Fruit fly (Drosophila melanogaster) whole organism, pupa: ENCODE data around the gene CG31287.
A peak's percentile ranks its signal among the peaks of the same experiment; 100 is the strongest.

Source experiments
- CG10348 ChIP-seq: fragments of 200-800 bp; sonication (Bioruptor generic); IDR thresholded peaks from 2 replicates; pipeline ENCODE4 v1.3.6; 2022; ENCODE audit warnings: missing biosample characterization, missing genetic modification characterization
- CG12605 ChIP-seq: fragments of 200-800 bp; sonication (Bioruptor generic); IDR thresholded peaks from 2 replicates; pipeline ENCODE4 v1.3.6; 2022; ENCODE audit warnings: missing biosample characterization, missing genetic modification characterization
- CG13204 ChIP-seq: fragments of 200-800 bp; sonication (Bioruptor generic); optimal IDR thresholded peaks from 2 replicates; lab custom pipeline; 2018; ENCODE audit warnings: missing biosample characterization, mild to moderate bottlenecking, missing genetic modification characterization, moderate library complexity
- CG14655 ChIP-seq: fragments of 200-800 bp; sonication (Bioruptor generic); optimal IDR thresholded peaks from 3 replicates; lab custom pipeline; 2017; ENCODE audit warnings: mild to moderate bottlenecking, missing biosample characterization, missing genetic modification reagents, missing genetic modification characterization
- CG15710 ChIP-seq: fragments of 200-800 bp; sonication (Bioruptor generic); optimal IDR thresholded peaks from 2 replicates; lab custom pipeline; 2018; ENCODE audit warnings: missing biosample characterization, mild to moderate bottlenecking, missing genetic modification characterization, moderate library complexity
- CG17806 ChIP-seq: fragments of 200-800 bp; sonication (Bioruptor generic); optimal IDR thresholded peaks from 2 replicates; lab custom pipeline; 2018; ENCODE audit warnings: missing biosample characterization, mild to moderate bottlenecking, missing genetic modification characterization, moderate library complexity
- CG32121 ChIP-seq: fragments of 200-800 bp; sonication (Bioruptor generic); IDR thresholded peaks from 2 replicates; pipeline ENCODE4 v1.3.6; 2022; ENCODE audit warnings: missing biosample characterization, missing genetic modification characterization
- CG34367 ChIP-seq: fragments of 200-800 bp; sonication (Bioruptor generic); optimal IDR thresholded peaks from 2 replicates; lab custom pipeline; 2018; ENCODE audit warnings: missing biosample characterization, mild to moderate bottlenecking, missing genetic modification characterization
- CG4496 ChIP-seq: fragments of 200-800 bp; sonication (Bioruptor generic); IDR thresholded peaks from 3 replicates; pipeline ENCODE4 v1.3.6; 2022; ENCODE audit warnings: missing biosample characterization, missing genetic modification characterization
- CG8159 ChIP-seq: fragments of 200-800 bp; sonication (Bioruptor generic); optimal IDR thresholded peaks from 3 replicates; lab custom pipeline; 2018; ENCODE audit warnings: missing biosample characterization, mild to moderate bottlenecking, missing genetic modification characterization, moderate library complexity
- CG8301 ChIP-seq: fragments of 200-800 bp; sonication (Bioruptor generic); optimal IDR thresholded peaks from 2 replicates; lab custom pipeline; 2018; ENCODE audit warnings: missing biosample characterization, mild to moderate bottlenecking, missing genetic modification characterization
- CG9948 ChIP-seq: fragments of 200-800 bp; sonication (Bioruptor generic); optimal IDR thresholded peaks from 2 replicates; lab custom pipeline; 2018; ENCODE audit warnings: missing biosample characterization, mild to moderate bottlenecking, missing genetic modification characterization, moderate library complexity
- EcR ChIP-seq: fragments of 200-800 bp; sonication (Bioruptor generic); optimal IDR thresholded peaks from 3 replicates; lab custom pipeline; 2019; ENCODE audit warnings: missing biosample characterization, missing genetic modification characterization, mild to moderate bottlenecking, moderate library complexity, missing genetic modification reagents
- Ets98B ChIP-seq: fragments of 200-800 bp; sonication (Bioruptor generic); IDR thresholded peaks from 2 replicates; pipeline ENCODE4 v1.3.6; 2022; ENCODE audit warnings: missing biosample characterization, missing genetic modification characterization
- Pif1A ChIP-seq: fragments of 200-800 bp; sonication (Bioruptor generic); optimal IDR thresholded peaks from 3 replicates; lab custom pipeline; 2016; ENCODE audit warnings: missing biosample characterization, missing genetic modification characterization
- Pif1B ChIP-seq: fragments of 200-800 bp; sonication (Bioruptor generic); optimal IDR thresholded peaks from 3 replicates; lab custom pipeline; 2016; ENCODE audit warnings: missing biosample characterization, missing genetic modification characterization
- Snoo ChIP-seq: fragments of 200-800 bp; sonication (Bioruptor generic); optimal IDR thresholded peaks from 3 replicates; lab custom pipeline; 2017; ENCODE audit warnings: missing biosample characterization, mild to moderate bottlenecking, missing genetic modification characterization, inconsistent platforms
- fd96Ca ChIP-seq: fragments of 200-800 bp; sonication (Bioruptor generic); IDR thresholded peaks from 3 replicates; pipeline ENCODE4 v1.3.6; 2022; ENCODE audit warnings: missing biosample characterization, missing genetic modification characterization
- gl ChIP-seq: fragments of 200-800 bp; sonication (Bioruptor generic); optimal IDR thresholded peaks from 2 replicates; lab custom pipeline; 2018; ENCODE audit warnings: missing biosample characterization, mild to moderate bottlenecking, missing genetic modification characterization
- rn ChIP-seq: fragments of 200-800 bp; sonication (Bioruptor generic); IDR thresholded peaks from 2 replicates; pipeline ENCODE4 v1.3.6; 2022; ENCODE audit warnings: missing biosample characterization, missing genetic modification characterization

CG31287 gene

dm6 chr3R:16211883-16212540, 8.8 kb downstream of the CG31287 start:
- TF ChIP-seq EcR (GFP tag; lab: Kevin White, UChicago) = peak; percentile 19
- no peak for TF ChIP-seq CG8301 (tag; lab: Kevin White, UChicago)
- no peak for TF ChIP-seq fd96Ca
- no peak for TF ChIP-seq Snoo (tag; lab: Kevin White, UChicago)
- TF ChIP-seq CG32121 (GFP tag; lab: Robert Waterston, UW) = peak; percentile 22; the same call in 1 of the 2 replicates
- no peak for TF ChIP-seq CG13204 (GFP tag; lab: Kevin White, UChicago)
- no peak for TF ChIP-seq Pif1B (GFP tag; lab: Kevin White, UChicago)
- TF ChIP-seq CG14655 (GFP tag; lab: Kevin White, UChicago) = no peak
- TF ChIP-seq CG10348 = no peak

- TF ChIP-seq Snoo (tag; lab: Kevin White, UChicago) = peak; percentile 2
- no peak for TF ChIP-seq EcR (GFP tag; lab: Kevin White, UChicago)
- peak; percentile 34 for TF ChIP-seq CG8301 (tag; lab: Kevin White, UChicago)
- TF ChIP-seq CG9948 (tag; lab: Kevin White, UChicago) = peak; percentile 41
- TF ChIP-seq CG17806 (tag; lab: Kevin White, UChicago) = peak; percentile 65
- TF ChIP-seq CG4496 (GFP tag; lab: Robert Waterston, UW) = 0 out of 3 replicates have a peak, but pooled peaks have one; percentile 22
- TF ChIP-seq CG13204 (GFP tag; lab: Kevin White, UChicago) = peak; percentile 77
- peak; percentile 22 for TF ChIP-seq CG14655 (GFP tag; lab: Kevin White, UChicago)
- 0 out of 3 replicates have a peak, but pooled peaks have one; percentile 32 for TF ChIP-seq fd96Ca
- TF ChIP-seq CG15710 (tag; lab: Kevin White, UChicago) = peak; percentile 59
- TF ChIP-seq Pif1A (GFP tag; lab: Kevin White, UChicago) = peak; percentile 15
- TF ChIP-seq CG34367 (tag; lab: Kevin White, UChicago) = no peak
- TF ChIP-seq CG32121 (GFP tag; lab: Robert Waterston, UW) = no peak
- peak; percentile 84 for TF ChIP-seq CG8159
Measured at dm6 chr3R:16212859-16213708, 9.9 kb downstream of the CG31287 start.

dm6 chr3R:16213792-16214473, 10.8 kb downstream of the CG31287 start:
- TF ChIP-seq CG4496 (GFP tag; lab: Robert Waterston, UW) (0 out of 3 replicates have a peak, but pooled peaks have one; percentile 27), gl (no peak), CG8159 (peak; percentile 51), CG14655 (GFP tag; lab: Kevin White, UChicago) (peak; percentile 9), CG9948 (tag; lab: Kevin White, UChicago) (no peak), rn (GFP tag; lab: Robert Waterston, UW) (no peak), EcR (GFP tag; lab: Kevin White, UChicago) (no peak), CG17806 (tag; lab: Kevin White, UChicago) (peak; percentile 4), CG15710 (tag; lab: Kevin White, UChicago) (peak; percentile 16)

dm6 chr3R:16214474-16215318, 11.5 kb downstream of the CG31287 start:
- TF ChIP-seq rn (GFP tag; lab: Robert Waterston, UW) = no peak
- peak; percentile 39 for TF ChIP-seq CG15710 (tag; lab: Kevin White, UChicago)
- TF ChIP-seq CG14655 (GFP tag; lab: Kevin White, UChicago) = peak; percentile 47
- peak; percentile 34 for TF ChIP-seq CG9948 (tag; lab: Kevin White, UChicago)
- peak; percentile 18 for TF ChIP-seq Pif1A (GFP tag; lab: Kevin White, UChicago)
- TF ChIP-seq CG17806 (tag; lab: Kevin White, UChicago) = peak; percentile 17
- TF ChIP-seq Ets98B (GFP tag; lab: Robert Waterston, UW) = no peak
- TF ChIP-seq CG8159 = peak; percentile 59
- peak; percentile 1 for TF ChIP-seq Snoo (tag; lab: Kevin White, UChicago)

dm6 chr3R:16215319-16215701, 12.1 kb downstream of the CG31287 start:
- TF ChIP-seq CG12605 (no peak), CG14655 (GFP tag; lab: Kevin White, UChicago) (no peak), CG13204 (GFP tag; lab: Kevin White, UChicago) (peak; percentile 61)
